Worm (Caenorhabditis elegans): Measurements from ENCODE around the gene nhr-20.

DNA sequence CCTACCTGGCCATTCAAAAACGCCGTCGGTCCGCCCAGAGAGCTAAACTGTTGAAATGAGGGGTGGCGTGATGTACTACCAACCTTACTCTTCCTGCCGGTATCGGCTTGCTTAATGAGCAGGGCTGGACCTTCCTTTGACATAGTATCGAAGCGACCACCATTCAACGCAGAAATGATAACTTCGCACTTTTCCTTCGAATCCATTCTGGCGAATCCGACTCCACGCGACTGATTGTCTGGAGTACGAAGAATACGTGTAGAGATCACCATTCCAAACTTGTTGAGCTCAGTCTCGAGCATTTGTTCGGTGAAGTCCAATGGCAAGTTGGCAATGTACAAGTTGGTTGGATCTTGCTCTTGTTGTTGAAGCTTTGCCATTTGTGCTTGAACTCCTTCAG, 45.2 kb upstream of the nhr-20 start:
- TF ChIP-seq pag-3 (tag; optimal IDR thresholded peaks at IDR 0.05; ENCODE audit: borderline replicate concordance): no peak
- no peak for TF ChIP-seq sox-2 (GFP tag; IDR thresholded peaks at IDR 0.05)
- TF ChIP-seq K09A11.1 (tag; optimal IDR thresholded peaks at IDR 0.05; ENCODE audit: insufficient read depth): no peak
- no peak for TF ChIP-seq K02D7.2 (tag; optimal IDR thresholded peaks at IDR 0.05)
- no peak for TF ChIP-seq ama-1 (optimal IDR thresholded peaks at IDR 0.05)
- TF ChIP-seq F13H6.1 (tag; optimal IDR thresholded peaks at IDR 0.05): no peak
- TF ChIP-seq nhr-11 (tag; optimal IDR thresholded peaks at IDR 0.05): no peak

Data from whole organism, late embryonic.